Worm (Caenorhabditis elegans): ENCODE data around the gene H25K10.1.
A peak's percentile ranks its signal among the peaks of the same experiment; 100 is the strongest.

The H25K10.1 gene

ce11 chrIV:16169443-16170105 is 32.6 kb upstream of the H25K10.1 start:
- TF ChIP-seq snpc-4 (GFP tag; optimal IDR thresholded peaks at IDR 0.05) (no peak), snpc-4 (tag; optimal IDR thresholded peaks at IDR 0.05) (peak in 2 of 4 experiments; percentile 19 to 67), repo-1 (tag; optimal IDR thresholded peaks at IDR 0.05) (peak; percentile 20), gei-17 (GFP tag; optimal IDR thresholded peaks at IDR 0.05) (peak; percentile 42), F55B11.4 (tag; optimal IDR thresholded peaks at IDR 0.05; ENCODE audit: borderline replicate concordance, insufficient read depth) (no peak), die-1 (tag; optimal IDR thresholded peaks at IDR 0.05) (no peak), hmg-1.2 (GFP tag; IDR thresholded peaks at IDR 0.05) (0 out of 2 replicates have a peak, but pooled peaks have one; percentile 11), Y53G8AR.9 (GFP tag; conservative IDR thresholded peaks at IDR 0.05) (peak; percentile 58), efl-1 (GFP tag; optimal IDR thresholded peaks at IDR 0.05) (no peak), B0336.3 (GFP tag; IDR thresholded peaks at IDR 0.05) (0 out of 2 replicates have a peak, but pooled peaks have one; percentile 14), nhr-80 (tag; optimal IDR thresholded peaks at IDR 0.05) (peak; percentile 30), T26A5.8 (tag; optimal IDR thresholded peaks at IDR 0.05) (no peak), nhr-90 (tag; optimal IDR thresholded peaks at IDR 0.05) (peak; percentile 23), cebp-1 (GFP tag; IDR thresholded peaks at IDR 0.05) (no peak), cebp-1 (tag; optimal IDR thresholded peaks at IDR 0.05) (peak; percentile 47), ets-4 (GFP tag; optimal IDR thresholded peaks at IDR 0.05) (peak; percentile 15)

ce11 chrIV:16170606-16171033 is 31.6 kb upstream of the H25K10.1 start, which contains the start of gene gln-3:
Gene gln-3 (minus strand): TSS chrIV:16170678.
- peak; percentile 30 for TF ChIP-seq ztf-18 (tag; optimal IDR thresholded peaks at IDR 0.05)
- no peak for TF ChIP-seq T26A5.8 (tag; optimal IDR thresholded peaks at IDR 0.05)
- TF ChIP-seq nfyb-1 (GFP tag; IDR thresholded peaks at IDR 0.05) = peak; percentile 39; the same call in 1 of the 2 replicates
- no peak for TF ChIP-seq bed-1 (GFP tag; IDR thresholded peaks at IDR 0.05)
- TF ChIP-seq Y53G8AR.9 (GFP tag; conservative IDR thresholded peaks at IDR 0.05) = 0 out of 2 replicates have a peak, but pooled peaks have one; percentile 9
- peak; percentile 48 for TF ChIP-seq ztf-26 (tag; optimal IDR thresholded peaks at IDR 0.05)
- TF ChIP-seq efl-1 (GFP tag; optimal IDR thresholded peaks at IDR 0.05) = no peak
- no peak for TF ChIP-seq zim-3 (tag; optimal IDR thresholded peaks at IDR 0.05)
- TF ChIP-seq pbrm-1 (GFP tag; IDR thresholded peaks at IDR 0.05) = peak; percentile 38; the same call in 1 of the 2 replicates
- peak; percentile 44 for TF ChIP-seq tbp1 (GFP tag; optimal IDR thresholded peaks at IDR 0.05)
- TF ChIP-seq atf-7 (tag; optimal IDR thresholded peaks at IDR 0.05) = peak; percentile 29
- peak; percentile 6 for TF ChIP-seq ama-1 (optimal IDR thresholded peaks at IDR 0.05)
- TF ChIP-seq ama-1 (GFP tag; optimal IDR thresholded peaks at IDR 0.05) = no peak
- 0 out of 2 replicates have a peak, but pooled peaks have one; percentile 6 for TF ChIP-seq Y95B8A.8 (GFP tag; IDR thresholded peaks at IDR 0.05)
- TF ChIP-seq egrh-3 (GFP tag; IDR thresholded peaks at IDR 0.05) = peak; percentile 14; the same call in 1 of the 2 replicates
- TF ChIP-seq nhr-90 (tag; optimal IDR thresholded peaks at IDR 0.05) = peak; percentile 13
- TF ChIP-seq fkh-3 (tag; optimal IDR thresholded peaks at IDR 0.05) = no peak
- 0 out of 2 replicates have a peak, but pooled peaks have one; percentile 37 for TF ChIP-seq cebp-1 (GFP tag; IDR thresholded peaks at IDR 0.05)
- TF ChIP-seq cebp-1 (tag; optimal IDR thresholded peaks at IDR 0.05) = peak; percentile 43
- no peak for TF ChIP-seq madf-8 (GFP tag; conservative IDR thresholded peaks at IDR 0.05)
- TF ChIP-seq lin-54 (GFP tag; optimal IDR thresholded peaks at IDR 0.05) = peak; percentile 10
- peak; percentile 53 for TF ChIP-seq nhr-80 (tag; optimal IDR thresholded peaks at IDR 0.05)
- peak; percentile 32 for TF ChIP-seq ztf-3 (GFP tag; optimal IDR thresholded peaks at IDR 0.05)
- TF ChIP-seq snpc-4 (GFP tag; optimal IDR thresholded peaks at IDR 0.05) = no peak
- TF ChIP-seq snpc-4 (tag; optimal IDR thresholded peaks at IDR 0.05) = peak in 2 of 4 experiments; percentile 19 to 31
- TF ChIP-seq mes-4 (tag; optimal IDR thresholded peaks at IDR 0.05) = no peak
- no peak for TF ChIP-seq sdz-38 (tag; optimal IDR thresholded peaks at IDR 0.05)
- TF ChIP-seq lir-1 (GFP tag; conservative IDR thresholded peaks at IDR 0.05) = peak; percentile 23; the same call in 1 of the 2 replicates
- TF ChIP-seq egl-18 (GFP tag; IDR thresholded peaks at IDR 0.05) = no peak
- TF ChIP-seq gei-17 (GFP tag; optimal IDR thresholded peaks at IDR 0.05) = peak; percentile 37
- no peak for TF ChIP-seq zfh-2 (GFP tag; conservative IDR thresholded peaks at IDR 0.05)

Measured in whole organism, young adult.